Worm (Caenorhabditis elegans): Measurements from ENCODE around the gene F56H9.8.

DNA sequence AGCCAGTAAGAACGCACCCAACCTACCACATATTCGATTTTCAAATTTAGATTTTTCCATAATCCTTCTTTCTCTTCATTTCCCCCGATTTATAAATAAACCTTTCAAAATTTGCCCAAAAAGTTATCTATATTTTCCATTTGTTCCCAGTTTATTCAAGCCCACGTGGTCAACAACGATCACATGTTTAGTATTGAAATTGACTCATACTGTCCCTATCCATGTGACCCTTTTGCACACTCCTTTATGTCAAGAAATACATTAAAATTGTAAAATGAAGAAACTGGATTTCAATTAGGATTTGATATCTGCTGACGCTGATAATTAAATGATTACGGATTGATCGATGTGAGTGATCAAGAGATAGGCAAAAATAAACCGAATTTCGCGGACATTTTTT lies 9.4 kb upstream of the F56H9.8 start:
- TF ChIP-seq dao-5 (tag; optimal IDR thresholded peaks at IDR 0.05) (no peak), him-1 (tag; optimal IDR thresholded peaks at IDR 0.05) (no peak), W03F9.2 (tag; optimal IDR thresholded peaks at IDR 0.05) (no peak)
